Fruit fly (Drosophila melanogaster) whole organism, embryonic: Measurements from ENCODE around the gene Dad1.

Experiments used
- Abd-B ChIP-seq: fragments of 200-800 bp; sonication (Bioruptor generic); optimal IDR thresholded peaks from 2 replicates; lab custom pipeline; 2018; ENCODE audit warnings: missing biosample characterization, mild to moderate bottlenecking, missing genetic modification characterization, moderate library complexity
- Atf6 ChIP-seq: fragments of 200-800 bp; sonication (Bioruptor generic); IDR thresholded peaks from 2 replicates; pipeline ENCODE4 v1.3.6; 2022; ENCODE audit warnings: missing biosample characterization, missing genetic modification characterization
- CG10209 ChIP-seq: fragments of 200-800 bp; sonication (Bioruptor generic); optimal IDR thresholded peaks from 3 replicates; lab custom pipeline; 2017; ENCODE audit warnings: missing biosample characterization, mild to moderate bottlenecking, missing genetic modification characterization, missing genetic modification reagents
- CG12942 ChIP-seq: fragments of 200-800 bp; sonication (Bioruptor generic); optimal IDR thresholded peaks from 3 replicates; lab custom pipeline; 2016; ENCODE audit warnings: missing biosample characterization, missing genetic modification characterization
- CG13123 ChIP-seq: fragments of 200-800 bp; sonication (Bioruptor generic); optimal IDR thresholded peaks from 2 replicates; lab custom pipeline; 2016; ENCODE audit warnings: missing biosample characterization, missing genetic modification characterization
- CG13287 ChIP-seq: fragments of 200-800 bp; sonication (Bioruptor generic); IDR thresholded peaks from 2 replicates; pipeline ENCODE4 v1.3.6; 2022; ENCODE audit warnings: missing biosample characterization, missing genetic modification characterization; ENCODE audit not compliant: partially characterized antibody
- CG13424 ChIP-seq: fragments of 200-800 bp; sonication (Bioruptor generic); optimal IDR thresholded peaks from 2 replicates; lab custom pipeline; 2019; ENCODE audit warnings: missing biosample characterization, mild to moderate bottlenecking, missing genetic modification characterization, moderate library complexity
- CG15479 ChIP-seq: fragments of 200-800 bp; sonication (Bioruptor generic); optimal IDR thresholded peaks from 3 replicates; lab custom pipeline; 2019; ENCODE audit warnings: missing biosample characterization, mild to moderate bottlenecking, missing genetic modification characterization, moderate library complexity
- CG16815 ChIP-seq: fragments of 200-800 bp; sonication (Bioruptor generic); optimal IDR thresholded peaks from 3 replicates; lab custom pipeline; 2017; ENCODE audit warnings: missing biosample characterization, mild to moderate bottlenecking, missing genetic modification characterization
- CG18262 ChIP-seq: fragments of 200-800 bp; optimal IDR thresholded peaks from 3 replicates; lab custom pipeline; 2019; ENCODE audit warnings: missing biosample characterization, mild to moderate bottlenecking, missing genetic modification characterization, moderate library complexity
- CG2199 ChIP-seq: fragments of 200-800 bp; sonication (Bioruptor generic); IDR thresholded peaks from 3 replicates; pipeline ENCODE4 v1.3.6; 2022; ENCODE audit warnings: missing biosample characterization, missing genetic modification characterization
- CG30020 ChIP-seq: fragments of 200-800 bp; optimal IDR thresholded peaks from 2 replicates; lab custom pipeline; 2019; ENCODE audit warnings: missing biosample characterization, mild to moderate bottlenecking, missing genetic modification characterization, moderate library complexity
- CG32532 ChIP-seq: fragments of 200-800 bp; sonication (Bioruptor generic); IDR thresholded peaks from 2 replicates; pipeline ENCODE4 v1.3.6; 2022; ENCODE audit warnings: missing biosample characterization, missing genetic modification characterization
- CG3281 ChIP-seq: fragments of 200-800 bp; sonication (Bioruptor generic); optimal IDR thresholded peaks from 3 replicates; lab custom pipeline; 2017; ENCODE audit warnings: missing biosample characterization, mild to moderate bottlenecking, missing genetic modification characterization
- CG34422 ChIP-seq: fragments of 200-800 bp; sonication (Bioruptor generic); IDR thresholded peaks from 3 replicates; pipeline ENCODE4 v1.3.6; 2022; ENCODE audit warnings: missing biosample characterization, missing genetic modification characterization
- CG4328 ChIP-seq: fragments of 200-800 bp; sonication (Bioruptor generic); optimal IDR thresholded peaks from 3 replicates; lab custom pipeline; 2017; ENCODE audit warnings: missing biosample characterization, missing genetic modification reagents, missing genetic modification characterization
- CG5953 ChIP-seq: fragments of 200-800 bp; sonication (Bioruptor generic); IDR thresholded peaks from 2 replicates; pipeline ENCODE4 v1.3.6; 2022; ENCODE audit warnings: missing biosample characterization, missing genetic modification characterization
- CG7987 ChIP-seq: fragments of 200-800 bp; sonication (Bioruptor generic); optimal IDR thresholded peaks from 2 replicates; lab custom pipeline; 2018; ENCODE audit warnings: missing biosample characterization, mild to moderate bottlenecking, missing genetic modification characterization, moderate library complexity
- Camta ChIP-seq: fragments of 200-800 bp; sonication (Bioruptor generic); optimal IDR thresholded peaks from 2 replicates; lab custom pipeline; 2016; ENCODE audit warnings: missing biosample characterization, missing genetic modification characterization
- CoRest ChIP-seq: fragments of 200-800 bp; sonication (Bioruptor generic); optimal IDR thresholded peaks from 3 replicates; lab custom pipeline; 2018; ENCODE audit warnings: missing biosample characterization, mild to moderate bottlenecking, missing genetic modification characterization, moderate library complexity
- D ChIP-seq, 2 experiments: fragments of 200-800 bp in 1 of 2; fragments of >200 bp in 1 of 2; sonication (Bioruptor generic) in 1 of 2; optimal IDR thresholded peaks; 2 replicates in 1 of 2; 3 replicates in 1 of 2; lab custom pipeline; 2017; ENCODE audit warnings: mild to moderate bottlenecking in 1 of 2, missing biosample characterization in 1 of 2, missing genetic modification characterization in 1 of 2, missing genetic modification reagents in 1 of 2
- D19B ChIP-seq: fragments of 200-800 bp; sonication (Bioruptor generic); optimal IDR thresholded peaks from 2 replicates; lab custom pipeline; 2017; ENCODE audit warnings: missing biosample characterization, mild to moderate bottlenecking, missing genetic modification characterization
- Dad ChIP-seq: fragments of 200-800 bp; sonication (Bioruptor generic); optimal IDR thresholded peaks from 3 replicates; lab custom pipeline; 2016; ENCODE audit warnings: missing biosample characterization, missing genetic modification characterization
- Gsc ChIP-seq: fragments of 200-800 bp; sonication (Bioruptor generic); IDR thresholded peaks from 2 replicates; pipeline ENCODE4 v1.3.6; 2022; ENCODE audit warnings: missing biosample characterization, missing genetic modification characterization
- H2.0 ChIP-seq: fragments of 200-800 bp; sonication (Bioruptor generic); IDR thresholded peaks from 2 replicates; pipeline ENCODE4 v1.3.6; 2022; ENCODE audit warnings: missing biosample characterization, missing genetic modification characterization
- HLH3B ChIP-seq: fragments of 200-800 bp; sonication (Bioruptor generic); IDR thresholded peaks from 2 replicates; pipeline ENCODE4 v1.3.6; 2022; ENCODE audit warnings: missing biosample characterization, missing genetic modification characterization
- Hmx ChIP-seq: fragments of 200-800 bp; sonication (Bioruptor generic); optimal IDR thresholded peaks from 2 replicates; lab custom pipeline; 2016; ENCODE audit warnings: missing biosample characterization, missing genetic modification characterization
- Hsf ChIP-seq: fragments of 200-800 bp; sonication (Bioruptor generic); optimal IDR thresholded peaks from 3 replicates; lab custom pipeline; 2016; ENCODE audit warnings: missing biosample characterization, missing genetic modification characterization
- Lpt ChIP-seq: fragments of >200 bp; optimal IDR thresholded peaks from 2 replicates; lab custom pipeline; 2018; ENCODE audit warnings: missing biosample characterization, missing genetic modification characterization
- MBD-R2 ChIP-seq: fragments of 200-800 bp; sonication (Bioruptor generic); IDR thresholded peaks from 2 replicates; pipeline ENCODE4 v1.3.6; 2022; ENCODE audit warnings: missing biosample characterization, missing genetic modification characterization
- Max ChIP-seq: fragments of 200-800 bp; sonication (Bioruptor generic); optimal IDR thresholded peaks from 2 replicates; lab custom pipeline; 2016; ENCODE audit warnings: missing biosample characterization, mild to moderate bottlenecking, missing genetic modification characterization
- Meics ChIP-seq: fragments of 200-800 bp; sonication (Bioruptor generic); optimal IDR thresholded peaks from 2 replicates; lab custom pipeline; 2017; ENCODE audit warnings: missing biosample characterization, mild to moderate bottlenecking, missing genetic modification characterization
- Oaz ChIP-seq: fragments of 200-800 bp; sonication (Bioruptor generic); IDR thresholded peaks from 2 replicates; pipeline ENCODE4 v1.3.6; 2022; ENCODE audit warnings: missing biosample characterization, missing genetic modification characterization
- Side ChIP-seq: fragments of 200-800 bp; sonication (Bioruptor generic); optimal IDR thresholded peaks from 2 replicates; lab custom pipeline; 2016; ENCODE audit warnings: missing biosample characterization, missing genetic modification characterization
- Sox102F ChIP-seq: fragments of 200-800 bp; sonication (Bioruptor generic); optimal IDR thresholded peaks from 2 replicates; lab custom pipeline; 2018; ENCODE audit warnings: missing biosample characterization, mild to moderate bottlenecking, missing genetic modification characterization, moderate library complexity
- Vsx1 ChIP-seq: fragments of 200-800 bp; sonication (Bioruptor generic); optimal IDR thresholded peaks from 2 replicates; lab custom pipeline; 2017; ENCODE audit warnings: missing biosample characterization, mild to moderate bottlenecking, missing genetic modification characterization, missing genetic modification reagents
- br ChIP-seq: fragments of >200 bp; optimal IDR thresholded peaks from 2 replicates; lab custom pipeline; 2017
- cato ChIP-seq: fragments of 200-800 bp; sonication (Bioruptor generic); optimal IDR thresholded peaks from 2 replicates; lab custom pipeline; 2016; ENCODE audit warnings: missing biosample characterization, missing genetic modification characterization, borderline replicate concordance
- corto ChIP-seq: fragments of 200-800 bp; sonication (Bioruptor generic); optimal IDR thresholded peaks from 2 replicates; lab custom pipeline; 2016; ENCODE audit warnings: missing biosample characterization, mild to moderate bottlenecking, missing genetic modification characterization, moderate library complexity
- dysf ChIP-seq: fragments of 200-800 bp; sonication (Bioruptor generic); IDR thresholded peaks from 3 replicates; pipeline ENCODE4 v1.3.6; 2022; ENCODE audit warnings: missing biosample characterization, missing genetic modification characterization
- esg ChIP-seq: fragments of 200-800 bp; sonication (Bioruptor generic); conservative IDR thresholded peaks from 2 replicates; pipeline ENCODE4 v1.3.6; 2022; ENCODE audit warnings: missing biosample characterization, missing genetic modification characterization
- hth ChIP-seq: fragments of >200 bp; optimal IDR thresholded peaks from 2 replicates; lab custom pipeline; 2017; ENCODE audit warnings: inconsistent platforms
- kni ChIP-seq: fragments of 200-800 bp; sonication (Bioruptor generic); optimal IDR thresholded peaks from 3 replicates; lab custom pipeline; 2017; ENCODE audit warnings: mild to moderate bottlenecking, missing biosample characterization, missing genetic modification reagents, missing genetic modification characterization
- nom ChIP-seq: fragments of 200-800 bp; sonication (Bioruptor generic); optimal IDR thresholded peaks from 2 replicates; lab custom pipeline; 2017; ENCODE audit warnings: missing biosample characterization, missing genetic modification characterization, mild to moderate bottlenecking, moderate library complexity, missing genetic modification reagents
- org-1 ChIP-seq: fragments of 200-800 bp; sonication (Bioruptor generic); optimal IDR thresholded peaks from 2 replicates; lab custom pipeline; 2017; ENCODE audit warnings: missing biosample characterization, missing genetic modification characterization
- sna ChIP-seq: fragments of 200-800 bp; sonication (Bioruptor generic); IDR thresholded peaks from 2 replicates; pipeline ENCODE4 v1.3.6; 2022; ENCODE audit warnings: missing biosample characterization, missing genetic modification characterization; ENCODE audit not compliant: partially characterized antibody
- sob ChIP-seq: fragments of 200-800 bp; sonication (Bioruptor generic); IDR thresholded peaks from 2 replicates; pipeline ENCODE4 v1.3.6; 2022; ENCODE audit warnings: missing biosample characterization, missing genetic modification characterization
- yki ChIP-seq: fragments of >200 bp; optimal IDR thresholded peaks from 3 replicates; lab custom pipeline; 2018
- zf30C ChIP-seq: fragments of 200-800 bp; sonication (Bioruptor generic); optimal IDR thresholded peaks from 3 replicates; lab custom pipeline; 2018; ENCODE audit warnings: missing biosample characterization, mild to moderate bottlenecking, missing genetic modification characterization
- zfh2 ChIP-seq: fragments of 200-800 bp; sonication (Bioruptor generic); optimal IDR thresholded peaks from 2 replicates; lab custom pipeline; 2016; ENCODE audit warnings: missing biosample characterization, missing genetic modification characterization

Dad1 gene

dm6 chr2L:8361204-8361952, 22.6 kb downstream of the Dad1 start (continued):
- peak; percentile 20 for TF ChIP-seq Sox102F
- no peak for TF ChIP-seq CG30020 (tag; lab: Kevin White, UChicago)
- TF ChIP-seq Dad (GFP tag; lab: Kevin White, UChicago): no peak
- no peak for TF ChIP-seq CG13287 (GFP tag; lab: Robert Waterston, UW)
- TF ChIP-seq MBD-R2: peak; percentile 20; the same call in 1 of the 2 replicates
- TF ChIP-seq Hsf: peak; percentile 21
- TF ChIP-seq CG10209 (GFP tag; lab: Kevin White, UChicago): peak; percentile 16
- no peak for TF ChIP-seq cato (GFP tag; lab: Kevin White, UChicago)
- TF ChIP-seq CG18262: peak; percentile 43
- TF ChIP-seq Camta (GFP tag; lab: Kevin White, UChicago): no peak
- TF ChIP-seq CG34422: no peak
- TF ChIP-seq br: no peak
- TF ChIP-seq D19B: no peak
- TF ChIP-seq H2.0 (GFP tag; lab: Robert Waterston, UW): no peak
- no peak for TF ChIP-seq CG12942 (GFP tag; lab: Kevin White, UChicago)
- TF ChIP-seq Side: no peak
- peak; percentile 1 for TF ChIP-seq CG4328 (GFP tag; lab: Kevin White, UChicago)
- TF ChIP-seq Abd-B (GFP tag; lab: Kevin White, UChicago): no peak
- no peak for TF ChIP-seq D (optimal IDR thresholded peaks at IDR 0.05; lab: Kevin White, UChicago)
- peak; percentile 46 for TF ChIP-seq D (GFP tag; optimal IDR thresholded peaks at IDR 0.05; lab: Kevin White, UChicago)
- TF ChIP-seq HLH3B: no peak
- no peak for TF ChIP-seq Meics
- TF ChIP-seq CG5953 (GFP tag; lab: Robert Waterston, UW): no peak
- TF ChIP-seq kni (GFP tag; lab: Kevin White, UChicago): peak; percentile 46
- no peak for TF ChIP-seq CG13123
- peak; percentile 16 for TF ChIP-seq CG13424
- peak; percentile 38; the same call in 1 of the 3 replicates for TF ChIP-seq CG2199 (GFP tag; lab: Robert Waterston, UW)
- TF ChIP-seq Hmx (GFP tag; lab: Kevin White, UChicago): peak; percentile 19
- peak; percentile 28; the same call in 1 of the 2 replicates for TF ChIP-seq CG32532
- no peak for TF ChIP-seq sna (GFP tag; lab: Robert Waterston, UW)
- TF ChIP-seq Atf6: no peak
- TF ChIP-seq zfh2 (GFP tag; lab: Kevin White, UChicago): peak; percentile 27
- TF ChIP-seq org-1 (GFP tag; lab: Kevin White, UChicago): peak; percentile 6
- TF ChIP-seq Vsx1 (GFP tag; lab: Kevin White, UChicago): no peak
- TF ChIP-seq CG3281 (GFP tag; lab: Kevin White, UChicago): peak; percentile 39
- TF ChIP-seq Gsc (GFP tag; lab: Robert Waterston, UW): no peak
- peak; percentile 2 for TF ChIP-seq CG7987 (GFP tag; lab: Kevin White, UChicago)
- no peak for TF ChIP-seq corto (GFP tag; lab: Kevin White, UChicago)
- no peak for TF ChIP-seq zf30C (GFP tag; lab: Kevin White, UChicago)
- TF ChIP-seq CG15479: no peak
- no peak; the same call in 2 of the 3 replicates for TF ChIP-seq dysf (GFP tag; lab: Robert Waterston, UW)
- TF ChIP-seq CG16815 (GFP tag; lab: Kevin White, UChicago): peak; percentile 20
- peak; percentile 37 for TF ChIP-seq CoRest (tag; lab: Kevin White, UChicago)
- no peak for TF ChIP-seq Lpt
- TF ChIP-seq Oaz (GFP tag; lab: Robert Waterston, UW): no peak
- no peak for TF ChIP-seq esg (GFP tag; lab: Robert Waterston, UW)
- peak; percentile 6 for TF ChIP-seq Max (GFP tag; lab: Kevin White, UChicago)
- TF ChIP-seq yki (lab: Kevin White, UChicago): no peak
- TF ChIP-seq hth (lab: Kevin White, UChicago): no peak
- no peak for TF ChIP-seq sob (GFP tag; lab: Robert Waterston, UW)
- peak; percentile 2 for TF ChIP-seq nom (GFP tag; lab: Kevin White, UChicago)
